Worm (Caenorhabditis elegans) whole organism, L1 larva: ENCODE results near the gene pals-25.

Experiments used
- C34B4.2 ChIP-seq: sonication (generic microtip); optimal IDR thresholded peaks from 2 replicates; lab custom pipeline; 2017; ENCODE audit warnings: mild to moderate bottlenecking, missing genetic modification characterization, missing compliant biosample characterization
- Y116A8C.19 ChIP-seq: sonication (generic microtip); optimal IDR thresholded peaks from 2 replicates; lab custom pipeline; 2016; ENCODE audit warnings: missing compliant biosample characterization, missing genetic modification characterization, borderline replicate concordance
- ama-1 ChIP-seq: fragments of 150-350 bp; optimal IDR thresholded peaks from 2 replicates; lab custom pipeline; 2014
- blmp-1 ChIP-seq: fragments of 150-350 bp; optimal IDR thresholded peaks from 2 replicates; lab custom pipeline; 2014; ENCODE audit warnings: missing biosample characterization, missing genetic modification characterization
- ceh-90 ChIP-seq: sonication (generic microtip); optimal IDR thresholded peaks from 2 replicates; lab custom pipeline; 2016; ENCODE audit warnings: missing genetic modification characterization, missing compliant biosample characterization
- ces-1 ChIP-seq: fragments of 150-350 bp; optimal IDR thresholded peaks from 2 replicates; lab custom pipeline; 2014; ENCODE audit warnings: missing biosample characterization, missing genetic modification reagents, missing genetic modification characterization
- dpl-1 ChIP-seq, 3 experiments: fragments of 150-350 bp in 2 of 3; sonication (generic microtip) in 1 of 3; optimal IDR thresholded peaks; 2 replicates each; lab custom pipeline; 2014 to 2017; ENCODE audit warnings: missing biosample characterization in 3 of 3, missing genetic modification characterization in 3 of 3, missing genetic modification reagents in 3 of 3
- efl-3 ChIP-seq: fragments of 200-800 bp; sonication (Bioruptor generic); optimal IDR thresholded peaks from 2 replicates; lab custom pipeline; 2018; ENCODE audit warnings: mild to moderate bottlenecking, missing genetic modification characterization, missing compliant biosample characterization
- egl-13 ChIP-seq: sonication (generic microtip); optimal IDR thresholded peaks from 2 replicates; lab custom pipeline; 2016; ENCODE audit warnings: missing genotype, missing genetic modification reagents, missing genetic modification characterization, missing compliant biosample characterization
- egl-27 ChIP-seq, 2 experiments: fragments of 150-350 bp in 1 of 2; sonication (generic microtip); optimal IDR thresholded peaks; 3 replicates each; lab custom pipeline; 2017 to 2018; ENCODE audit warnings: missing biosample characterization in 2 of 2, missing genetic modification characterization in 2 of 2, missing genetic modification reagents in 2 of 2
- elt-2 ChIP-seq: sonication (generic microtip); optimal IDR thresholded peaks from 2 replicates; lab custom pipeline; 2016; ENCODE audit warnings: missing genetic modification characterization, mild to moderate bottlenecking, inconsistent platforms, missing compliant biosample characterization, missing genetic modification reagents
- ets-5 ChIP-seq: fragments of 200-800 bp; sonication (Bioruptor generic); IDR thresholded peaks from 2 replicates; pipeline ENCODE4 v1.3.6; 2022; ENCODE audit warnings: missing genetic modification characterization, missing compliant biosample characterization
- fos-1 ChIP-seq: fragments of 150-350 bp; optimal IDR thresholded peaks from 2 replicates; lab custom pipeline; 2014; ENCODE audit warnings: missing biosample characterization, missing genetic modification characterization
- grh-1 ChIP-seq: fragments of 200-800 bp; sonication (Bioruptor generic); IDR thresholded peaks from 2 replicates; pipeline ENCODE4 v1.3.6; 2022; ENCODE audit warnings: missing genetic modification reagents, missing genetic modification characterization, missing compliant biosample characterization
- hlh-17 ChIP-seq: fragments of 200-800 bp; sonication (Bioruptor generic); optimal IDR thresholded peaks from 2 replicates; lab custom pipeline; 2018; ENCODE audit warnings: missing genetic modification characterization, mild to moderate bottlenecking, missing compliant biosample characterization, moderate library complexity, borderline replicate concordance
- hpl-2 ChIP-seq: fragments of 150-350 bp; optimal IDR thresholded peaks from 2 replicates; lab custom pipeline; 2014; ENCODE audit warnings: missing biosample characterization, missing genetic modification reagents, missing genetic modification characterization
- lin-13 ChIP-seq: fragments of 150-350 bp; optimal IDR thresholded peaks from 2 replicates; lab custom pipeline; 2014; ENCODE audit warnings: missing biosample characterization, missing genetic modification reagents, missing genetic modification characterization
- lin-14 ChIP-seq: fragments of 200-800 bp; sonication (Bioruptor generic); optimal IDR thresholded peaks from 2 replicates; lab custom pipeline; 2018; ENCODE audit warnings: mild to moderate bottlenecking, missing genetic modification characterization, moderate library complexity, missing compliant biosample characterization
- lin-35 ChIP-seq, 2 experiments: fragments of 150-350 bp; optimal IDR thresholded peaks; 2 replicates each; lab custom pipeline; 2014; ENCODE audit warnings: missing biosample characterization in 2 of 2, missing genetic modification characterization in 2 of 2, missing genetic modification reagents in 2 of 2
- lin-39 ChIP-seq: fragments of 150-350 bp; optimal IDR thresholded peaks from 2 replicates; lab custom pipeline; 2014; ENCODE audit warnings: missing biosample characterization, missing genetic modification reagents, missing genetic modification characterization
- lir-3 ChIP-seq: sonication (generic microtip); optimal IDR thresholded peaks from 2 replicates; lab custom pipeline; 2016; ENCODE audit warnings: mild to moderate bottlenecking, missing genetic modification characterization, moderate library complexity, missing compliant biosample characterization; ENCODE audit not compliant: poor library complexity
- lsy-2 ChIP-seq, 2 experiments: fragments of 150-350 bp; optimal IDR thresholded peaks; 2 replicates each; lab custom pipeline; 2014; ENCODE audit warnings: missing biosample characterization in 2 of 2, missing genetic modification characterization in 2 of 2
- mab-9 ChIP-seq: fragments of 200-800 bp; sonication (Bioruptor generic); IDR thresholded peaks from 2 replicates; pipeline ENCODE4 v1.3.6; 2022; ENCODE audit warnings: missing genetic modification reagents, missing genetic modification characterization, missing compliant biosample characterization
- mep-1 ChIP-seq: fragments of 150-350 bp; optimal IDR thresholded peaks from 2 replicates; lab custom pipeline; 2014; ENCODE audit warnings: missing biosample characterization, missing genetic modification characterization
- nhr-11 ChIP-seq: fragments of 150-350 bp; optimal IDR thresholded peaks from 2 replicates; lab custom pipeline; 2014; ENCODE audit warnings: missing biosample characterization, missing genetic modification characterization
- nhr-12 ChIP-seq: sonication (generic microtip); optimal IDR thresholded peaks from 2 replicates; lab custom pipeline; 2017; ENCODE audit warnings: missing biosample characterization, missing genetic modification characterization
- nhr-20 ChIP-seq: sonication (generic microtip); optimal IDR thresholded peaks from 2 replicates; lab custom pipeline; 2016; ENCODE audit warnings: mild to moderate bottlenecking, missing genetic modification characterization, missing compliant biosample characterization
- nhr-237 ChIP-seq: fragments of 150-350 bp; optimal IDR thresholded peaks from 2 replicates; lab custom pipeline; 2014; ENCODE audit warnings: missing biosample characterization, missing genetic modification characterization
- nhr-28 ChIP-seq: fragments of 150-350 bp; optimal IDR thresholded peaks from 2 replicates; lab custom pipeline; 2014; ENCODE audit warnings: missing biosample characterization, missing genetic modification characterization
- nhr-47 ChIP-seq: sonication (generic microtip); optimal IDR thresholded peaks from 2 replicates; lab custom pipeline; 2016; ENCODE audit warnings: mild to moderate bottlenecking, missing genetic modification characterization, moderate library complexity, missing compliant biosample characterization
- nhr-84 ChIP-seq: sonication (generic microtip); optimal IDR thresholded peaks from 2 replicates; lab custom pipeline; 2017; ENCODE audit warnings: missing biosample characterization, missing genetic modification characterization
- pax-3 ChIP-seq: fragments of 200-800 bp; sonication (Bioruptor generic); optimal IDR thresholded peaks from 2 replicates; lab custom pipeline; 2018; ENCODE audit warnings: mild to moderate bottlenecking, missing genetic modification characterization, moderate library complexity, missing compliant biosample characterization
- rnt-1 ChIP-seq: sonication (generic microtip); optimal IDR thresholded peaks from 2 replicates; lab custom pipeline; 2016; ENCODE audit warnings: mild to moderate bottlenecking, missing genetic modification characterization, moderate library complexity, missing compliant biosample characterization
- sptf-1 ChIP-seq: fragments of 150-350 bp; optimal IDR thresholded peaks from 2 replicates; lab custom pipeline; 2014; ENCODE audit warnings: missing biosample characterization, missing genetic modification characterization
- sup-37 ChIP-seq: fragments of 200-800 bp; sonication (Bioruptor generic); optimal IDR thresholded peaks from 2 replicates; lab custom pipeline; 2018; ENCODE audit warnings: mild to moderate bottlenecking, missing genetic modification characterization, missing compliant biosample characterization
- tbx-2 ChIP-seq: sonication (generic microtip); optimal IDR thresholded peaks from 2 replicates; lab custom pipeline; 2016; ENCODE audit warnings: missing genetic modification characterization, missing compliant biosample characterization
- unc-98 ChIP-seq: fragments of 200-800 bp; sonication (Bioruptor generic); IDR thresholded peaks from 2 replicates; pipeline ENCODE4 v1.3.6; 2022; ENCODE audit warnings: missing genetic modification characterization, missing compliant biosample characterization
- vab-15 ChIP-seq: sonication (generic microtip); optimal IDR thresholded peaks from 2 replicates; lab custom pipeline; 2017; ENCODE audit warnings: missing genotype, mild to moderate bottlenecking, missing genetic modification characterization, missing compliant biosample characterization
- xbp-1 ChIP-seq: sonication (generic microtip); optimal IDR thresholded peaks from 2 replicates; lab custom pipeline; 2016; ENCODE audit warnings: missing genetic modification characterization, missing compliant biosample characterization

pals-25 gene

DNA sequence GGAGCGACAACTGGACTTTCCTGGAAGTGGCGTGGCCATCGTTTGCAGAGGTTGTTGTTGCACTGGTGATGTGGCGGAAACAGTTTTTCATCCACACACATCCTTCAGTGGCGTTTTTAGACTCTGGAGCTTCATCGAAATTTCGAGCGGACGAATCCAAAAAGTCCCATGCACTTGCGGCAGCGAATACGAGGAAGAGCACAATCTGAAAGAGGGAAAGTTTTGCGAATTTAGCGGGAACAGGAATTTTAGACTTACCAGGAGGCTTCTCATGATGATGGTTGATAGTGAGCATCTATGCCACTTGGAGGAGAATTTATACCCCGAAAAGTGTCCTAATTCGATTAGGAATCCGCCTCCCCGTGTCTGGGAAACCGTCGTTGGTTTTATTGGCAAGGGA is 43.4 kb downstream of the pals-25 start, which contains the start of gene F40G9.14:
Gene F40G9.14, minus strand, starts transcription at position 101 of the 400 bp plus-strand sequence.
- TF ChIP-seq pax-3 (no peak), lir-3 (tag; lab: Kevin White, UChicago) (no peak), lsy-2 (tag; optimal IDR thresholded peaks at IDR 0.05; lab: Kevin White, UChicago) (no peak), ceh-90 (tag; lab: Kevin White, UChicago) (no peak), tbx-2 (no peak), nhr-20 (tag; lab: Kevin White, UChicago) (no peak), efl-3 (GFP tag; lab: Kevin White, UChicago) (no peak), Y116A8C.19 (tag; lab: Kevin White, UChicago) (no peak), grh-1 (GFP tag; lab: Robert Waterston, UW) (no peak), egl-27 (tag; optimal IDR thresholded peaks at IDR 0.05; lab: Kevin White, UChicago) (no peak), nhr-11 (tag; lab: Kevin White, UChicago) (no peak), unc-98 (no peak), dpl-1 (GFP tag; optimal IDR thresholded peaks at IDR 0.05; lab: Kevin White, UChicago) (no peak), lin-39 (tag; lab: Kevin White, UChicago) (no peak), rnt-1 (no peak), nhr-12 (tag; lab: Kevin White, UChicago) (no peak)

DNA sequence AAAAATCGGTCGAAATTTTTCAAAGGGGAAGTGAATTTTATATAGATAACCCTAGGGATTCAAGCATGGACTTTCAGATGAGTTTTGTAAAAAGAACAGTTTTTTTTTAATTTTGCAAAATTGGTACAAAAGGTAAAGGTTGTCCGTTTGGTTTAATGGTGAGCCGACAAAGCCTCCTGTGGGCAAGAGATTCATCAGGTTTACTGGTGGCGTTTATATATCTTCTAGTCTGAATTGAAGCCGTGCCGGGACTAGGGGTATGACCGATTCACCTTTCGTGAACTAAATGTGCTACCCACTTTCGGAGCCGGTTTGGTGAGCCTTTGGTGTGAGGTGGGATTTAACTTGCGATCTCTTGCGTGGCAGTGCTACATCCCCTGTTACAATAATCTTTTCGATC is 43.8 kb downstream of the pals-25 start:
- TF ChIP-seq lir-3 (tag; lab: Kevin White, UChicago) (no peak), lin-14 (GFP tag; lab: Kevin White, UChicago) (no peak), ets-5 (GFP tag; lab: Robert Waterston, UW) (no peak), vab-15 (tag; lab: Kevin White, UChicago) (no peak)
- TF ChIP-seq, all 84 proteins: peak for 0

- no peak for TF ChIP-seq mab-9 (GFP tag; lab: Robert Waterston, UW)
Observed at ce11 chrIII:179123-179592, 44.9 kb downstream of the pals-25 start, which contains the start of gene F40G9.6. Gene F40G9.6 (plus strand): TSS chrIII:179542.

ce11 chrIII:180963-181362 is 46.7 kb downstream of the pals-25 start, which contains the start of gene F40G9.5:
Gene F40G9.5 (plus strand): TSS chrIII:181263.
- TF ChIP-seq sup-37 (GFP tag; lab: Kevin White, UChicago) (no peak), xbp-1 (tag; lab: Kevin White, UChicago) (no peak), egl-13 (tag; lab: Kevin White, UChicago) (no peak), nhr-47 (tag; lab: Kevin White, UChicago) (no peak), hlh-17 (GFP tag; lab: Kevin White, UChicago) (no peak), lin-13 (GFP tag; lab: Kevin White, UChicago) (no peak), ces-1 (no peak), Y116A8C.19 (tag; lab: Kevin White, UChicago) (no peak), fos-1 (tag; lab: Kevin White, UChicago) (no peak), lin-35 (GFP tag; optimal IDR thresholded peaks at IDR 0.05; lab: Kevin White, UChicago) (no peak)

DNA sequence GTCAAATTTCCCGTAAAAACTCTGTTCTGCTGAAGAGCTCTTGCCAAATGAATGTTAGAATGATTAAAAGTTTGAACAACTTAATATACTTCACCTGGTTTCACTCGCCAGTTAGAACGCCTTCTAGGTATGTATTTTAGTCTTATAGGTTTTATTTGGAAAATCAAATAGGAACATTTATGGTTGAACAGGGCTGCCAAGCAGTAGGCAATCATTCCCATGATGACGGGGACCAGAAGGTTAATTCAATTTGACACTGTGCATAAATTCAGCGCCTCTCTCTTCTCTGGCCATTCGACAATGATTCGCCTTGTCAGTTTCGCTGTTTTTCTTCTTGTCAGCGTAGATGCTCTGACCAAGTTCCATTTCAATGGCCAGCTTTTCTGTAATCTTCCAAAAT is 47.8 kb downstream of the pals-25 start, which contains the start of gene F40G9.15:
Gene F40G9.15, plus strand, starts transcription at position 301 of the 400 bp plus-strand sequence.
- TF ChIP-seq grh-1 (GFP tag; lab: Robert Waterston, UW): no peak
- no peak for TF ChIP-seq nhr-47 (tag; lab: Kevin White, UChicago)
- TF ChIP-seq mep-1 (tag; lab: Kevin White, UChicago): no peak
- no peak for TF ChIP-seq lin-13 (GFP tag; lab: Kevin White, UChicago)
- TF ChIP-seq C34B4.2 (tag; lab: Kevin White, UChicago): no peak
- TF ChIP-seq nhr-237 (tag; lab: Kevin White, UChicago): no peak
- TF ChIP-seq nhr-28 (tag; lab: Kevin White, UChicago): no peak
- TF ChIP-seq ces-1: no peak
- no peak for TF ChIP-seq xbp-1 (tag; lab: Kevin White, UChicago)
- no peak for TF ChIP-seq ama-1
- no peak for TF ChIP-seq sptf-1 (tag; lab: Kevin White, UChicago)
- no peak for TF ChIP-seq nhr-11 (tag; lab: Kevin White, UChicago)
- no peak for TF ChIP-seq hpl-2 (GFP tag; lab: Kevin White, UChicago)
- TF ChIP-seq blmp-1 (tag; lab: Kevin White, UChicago): no peak
- TF ChIP-seq nhr-84 (tag; lab: Kevin White, UChicago): no peak
- TF ChIP-seq elt-2: no peak
